Worm (Caenorhabditis elegans): ENCODE results near the gene cest-34.

- no peak for TF ChIP-seq aly-2 (tag; optimal IDR thresholded peaks at IDR 0.05)
- no peak for TF ChIP-seq jun-1 (tag; optimal IDR thresholded peaks at IDR 0.05)
- no peak for TF ChIP-seq cey-2 (tag; optimal IDR thresholded peaks at IDR 0.05; ENCODE audit: borderline replicate concordance, insufficient read depth)
Observed at ce11 chrV:6645810-6646209, 30.8 kb upstream of the cest-34 start.
